Worm (Caenorhabditis elegans) whole organism, early embryonic: ENCODE results near the gene Y54F10AR.1.

Source experiments
- B0310.2 ChIP-seq: sonication (generic microtip); optimal IDR thresholded peaks from 2 replicates; lab custom pipeline; 2016; ENCODE audit warnings: mild to moderate bottlenecking, missing genetic modification characterization, missing compliant biosample characterization
- aly-1 ChIP-seq: sonication (generic microtip); optimal IDR thresholded peaks from 2 replicates; lab custom pipeline; 2016; ENCODE audit warnings: missing genetic modification characterization, missing compliant biosample characterization
- ama-1 ChIP-seq: fragments of 150-350 bp; optimal IDR thresholded peaks from 2 replicates; lab custom pipeline; 2014
- ceh-36 ChIP-seq: sonication (generic microtip); optimal IDR thresholded peaks from 2 replicates; lab custom pipeline; 2016; ENCODE audit warnings: missing genetic modification characterization, inconsistent platforms, missing compliant biosample characterization
- flt-1 ChIP-seq: fragments of 200-800 bp; sonication (Bioruptor generic); IDR thresholded peaks from 2 replicates; pipeline ENCODE4 v1.3.6; 2022; ENCODE audit warnings: missing genetic modification characterization, missing compliant biosample characterization
- hmg-4 ChIP-seq: fragments of 200-800 bp; sonication (Bioruptor generic); optimal IDR thresholded peaks from 2 replicates; lab custom pipeline; 2018; ENCODE audit warnings: mild to moderate bottlenecking, missing genetic modification characterization, missing compliant biosample characterization
- pes-1 ChIP-seq: fragments of 200-800 bp; sonication (Bioruptor generic); IDR thresholded peaks from 2 replicates; pipeline ENCODE4 v1.3.6; 2022; ENCODE audit warnings: missing genetic modification reagents, missing genetic modification characterization, missing compliant biosample characterization
- scrt-1 ChIP-seq: fragments of 200-800 bp; sonication (Bioruptor generic); IDR thresholded peaks from 2 replicates; pipeline ENCODE4 v1.3.6; 2022; ENCODE audit warnings: missing genetic modification characterization, missing compliant biosample characterization
- sea-1 ChIP-seq: fragments of 200-800 bp; sonication (Bioruptor generic); conservative IDR thresholded peaks from 2 replicates; pipeline ENCODE4 v1.3.6; 2022; ENCODE audit warnings: missing genetic modification characterization, missing compliant biosample characterization
- tra-4 ChIP-seq: sonication (generic microtip); optimal IDR thresholded peaks from 2 replicates; lab custom pipeline; 2017; ENCODE audit warnings: missing genetic modification characterization, missing compliant biosample characterization

ce11 chrIII:2619559-2619958 lies 44.1 kb upstream of the Y54F10AR.1 start, which contains the start of gene ppfr-4:
- TF ChIP-seq tra-4 (tag; lab: Kevin White, UChicago) (no peak), ama-1 (lab: Kevin White, UChicago) (no peak), scrt-1 (no peak), B0310.2 (tag; lab: Kevin White, UChicago) (no peak), hmg-4 (no peak), aly-1 (no peak), flt-1 (no peak), ceh-36 (tag; lab: Kevin White, UChicago) (no peak), pes-1 (GFP tag; lab: Robert Waterston, UW) (no peak), sea-1 (GFP tag; lab: Robert Waterston, UW) (no peak)
